Worm (Caenorhabditis elegans): ENCODE measurements around the gene R07D5.2.

- TF ChIP-seq flt-1 (GFP tag; IDR thresholded peaks at IDR 0.05) (no peak), tab-1 (GFP tag; IDR thresholded peaks at IDR 0.05) (no peak), ztf-29 (GFP tag; IDR thresholded peaks at IDR 0.05) (no peak), klf-2 (GFP tag; conservative IDR thresholded peaks at IDR 0.05) (no peak), med-1 (GFP tag; optimal IDR thresholded peaks at IDR 0.05; ENCODE audit: insufficient read depth) (no peak), ref-1 (GFP tag; conservative IDR thresholded peaks at IDR 0.05) (no peak), ztf-23 (GFP tag; IDR thresholded peaks at IDR 0.05) (no peak), T22C8.4 (GFP tag; IDR thresholded peaks at IDR 0.05) (no peak), cog-1 (tag; optimal IDR thresholded peaks at IDR 0.05) (no peak)
Measured at ce11 chrX:15126736-15127135, 10.3 kb upstream of the R07D5.2 start.
